Fruit fly (Drosophila melanogaster): ENCODE data around the gene CG5079.

DNA sequence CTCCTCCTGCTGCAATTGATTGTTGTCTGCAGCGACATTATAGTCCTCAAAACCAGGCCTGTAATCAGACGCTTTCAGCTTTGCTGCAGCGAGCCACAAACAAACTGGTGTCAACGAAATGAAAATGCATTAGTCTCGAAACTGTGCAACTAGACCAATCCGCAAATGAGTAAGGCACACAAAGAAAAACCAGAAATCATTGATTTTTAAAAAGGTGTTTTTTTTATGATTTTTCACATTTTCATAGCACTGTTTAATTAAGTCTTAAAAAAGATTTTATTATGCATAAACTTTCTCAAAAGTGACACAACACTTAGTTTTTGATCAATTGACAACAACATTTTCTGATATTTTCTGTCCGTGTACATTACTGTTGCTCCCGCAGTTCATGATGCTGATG, 30.4 kb upstream of the CG5079 start, which contains the start of gene CG4582:
- no peak for TF ChIP-seq CG8478 (optimal IDR thresholded peaks at IDR 0.05)
- TF ChIP-seq CTCF (optimal IDR thresholded peaks at IDR 0.05), result no peak

Data from S2 (cell line).